Worm (Caenorhabditis elegans) whole organism, mixed stage, embryonic: Measurements from ENCODE around the gene glna-2.

ENCODE experiments used
- blmp-1 ChIP-seq: fragments of 150-350 bp; optimal IDR thresholded peaks from 2 replicates; lab custom pipeline; 2014; ENCODE audit warnings: missing biosample characterization, missing genetic modification characterization
- flh-1 ChIP-seq: fragments of 200-800 bp; sonication (Bioruptor generic); optimal IDR thresholded peaks from 2 replicates; lab custom pipeline; 2018; ENCODE audit warnings: mild to moderate bottlenecking, missing genetic modification characterization, moderate library complexity, missing compliant biosample characterization
- nhr-12 ChIP-seq: fragments of 150-350 bp; optimal IDR thresholded peaks from 2 replicates; lab custom pipeline; 2014; ENCODE audit warnings: missing biosample characterization, missing genetic modification characterization
- nhr-28 ChIP-seq: fragments of 150-350 bp; optimal IDR thresholded peaks from 2 replicates; lab custom pipeline; 2014; ENCODE audit warnings: missing biosample characterization, missing genetic modification characterization
- nhr-76 ChIP-seq: sonication (generic microtip); optimal IDR thresholded peaks from 2 replicates; lab custom pipeline; 2017; ENCODE audit warnings: missing biosample characterization, missing genetic modification characterization
- unc-62 ChIP-seq: fragments of 150-350 bp; optimal IDR thresholded peaks from 2 replicates; lab custom pipeline; 2014; ENCODE audit warnings: missing biosample characterization, missing genetic modification reagents, missing genetic modification characterization

- TF ChIP-seq nhr-12 (tag; lab: Kevin White, UChicago), result no peak
- no peak for TF ChIP-seq nhr-76 (tag; lab: Kevin White, UChicago)
- TF ChIP-seq nhr-28 (tag; lab: Kevin White, UChicago), result no peak
- TF ChIP-seq blmp-1 (tag; lab: Kevin White, UChicago), result no peak
- no peak for TF ChIP-seq flh-1 (GFP tag; lab: Kevin White, UChicago)
- TF ChIP-seq unc-62 (GFP tag; lab: Kevin White, UChicago), result no peak
These were observed 25.6 kb downstream of the glna-2 start for ce11 chrII:8034008-8034407.
